Worm (Caenorhabditis elegans) whole organism, young adult: Measurements from ENCODE around the gene srh-180.

Experiments
- B0019.2 ChIP-seq: fragments of 200-800 bp; sonication (Bioruptor generic); conservative IDR thresholded peaks from 2 replicates; pipeline ENCODE4 v1.3.6; 2022; ENCODE audit warnings: missing genetic modification reagents, missing genetic modification characterization, missing compliant biosample characterization
- B0261.1 ChIP-seq: sonication (generic microtip); optimal IDR thresholded peaks from 2 replicates; lab custom pipeline; 2016; ENCODE audit warnings: mild to moderate bottlenecking, missing genetic modification characterization, moderate library complexity, missing compliant biosample characterization
- F22D6.2 ChIP-seq: sonication (generic microtip); optimal IDR thresholded peaks from 2 replicates; lab custom pipeline; 2016; ENCODE audit warnings: mild to moderate bottlenecking, missing genetic modification characterization, missing compliant biosample characterization
- F33H1.4 ChIP-seq: fragments of 200-800 bp; sonication (Bioruptor generic); IDR thresholded peaks from 2 replicates; pipeline ENCODE4 v1.3.6; 2022; ENCODE audit warnings: missing genetic modification reagents, missing genetic modification characterization, missing compliant biosample characterization
- K11D2.4 ChIP-seq: fragments of 200-800 bp; sonication (Bioruptor generic); IDR thresholded peaks from 2 replicates; pipeline ENCODE4 v1.3.6; 2022; ENCODE audit warnings: missing genetic modification reagents, missing genetic modification characterization, missing compliant biosample characterization
- T07F8.4 ChIP-seq: sonication (generic microtip); optimal IDR thresholded peaks from 2 replicates; lab custom pipeline; 2016; ENCODE audit warnings: mild to moderate bottlenecking, missing genetic modification characterization, moderate library complexity, missing compliant biosample characterization
- T26A5.8 ChIP-seq: sonication (generic microtip); optimal IDR thresholded peaks from 2 replicates; lab custom pipeline; 2016; ENCODE audit warnings: missing genetic modification characterization, missing compliant biosample characterization
- Y67H2A.10 ChIP-seq: fragments of 200-800 bp; sonication (Bioruptor generic); conservative IDR thresholded peaks from 2 replicates; pipeline ENCODE4 v1.3.6; 2022; ENCODE audit warnings: missing genetic modification reagents, missing genetic modification characterization, missing compliant biosample characterization
- Y95B8A.8 ChIP-seq: fragments of 200-800 bp; sonication (Bioruptor generic); IDR thresholded peaks from 2 replicates; pipeline ENCODE4 v1.3.6; 2022; ENCODE audit warnings: missing genetic modification reagents, missing genetic modification characterization, missing compliant biosample characterization
- ZK185.1 ChIP-seq: sonication (generic microtip); optimal IDR thresholded peaks from 2 replicates; lab custom pipeline; 2016; ENCODE audit warnings: mild to moderate bottlenecking, missing genetic modification characterization, missing compliant biosample characterization; ENCODE audit not compliant: poor library complexity, severe bottlenecking
- ama-1 ChIP-seq, 3 experiments: fragments of 150-350 bp in 1 of 3; sonication (generic microtip) in 2 of 3; optimal IDR thresholded peaks; 2 replicates each; lab custom pipeline; 2014 to 2018; ENCODE audit warnings: missing biosample characterization in 2 of 3, missing genetic modification characterization in 2 of 3, missing genetic modification reagents in 2 of 3
- aptf-2 ChIP-seq: fragments of 200-800 bp; sonication (Bioruptor generic); conservative IDR thresholded peaks from 2 replicates; pipeline ENCODE4 v1.3.6; 2022; ENCODE audit warnings: missing genetic modification reagents, missing genetic modification characterization, missing compliant biosample characterization
- attf-3 ChIP-seq: fragments of 200-800 bp; sonication (Bioruptor generic); conservative IDR thresholded peaks from 2 replicates; pipeline ENCODE4 v1.3.6; 2022; ENCODE audit warnings: missing genetic modification reagents, missing genetic modification characterization, missing compliant biosample characterization
- attf-6 ChIP-seq: fragments of 200-800 bp; sonication (Bioruptor generic); IDR thresholded peaks from 2 replicates; pipeline ENCODE4 v1.3.6; 2022; ENCODE audit warnings: missing genetic modification reagents, missing genetic modification characterization, missing compliant biosample characterization
- bed-2 ChIP-seq: fragments of 200-800 bp; sonication (Bioruptor generic); IDR thresholded peaks from 2 replicates; pipeline ENCODE4 v1.3.6; 2022; ENCODE audit warnings: missing genetic modification reagents, missing genetic modification characterization, missing compliant biosample characterization
- cebp-1 ChIP-seq, 2 experiments: fragments of 200-800 bp in 1 of 2; sonication (Bioruptor generic) in 1 of 2; sonication (generic microtip) in 1 of 2; IDR thresholded peaks in 1 of 2; optimal IDR thresholded peaks in 1 of 2; 2 replicates each; pipeline versions ENCODE4 v1.3.6 to Lab custom; 2017 to 2022; ENCODE audit warnings: missing compliant biosample characterization in 2 of 2, missing genetic modification characterization in 2 of 2, mild to moderate bottlenecking in 1 of 2, missing genetic modification reagents in 1 of 2, moderate library complexity in 1 of 2
- cebp-2 ChIP-seq: fragments of 200-800 bp; sonication (Bioruptor generic); IDR thresholded peaks from 2 replicates; pipeline ENCODE4 v1.3.6; 2022; ENCODE audit warnings: missing genetic modification characterization, missing compliant biosample characterization
- ceh-100 ChIP-seq: fragments of 200-800 bp; sonication (Bioruptor generic); IDR thresholded peaks from 2 replicates; pipeline ENCODE4 v1.3.6; 2022; ENCODE audit warnings: missing genetic modification reagents, missing genetic modification characterization, missing compliant biosample characterization
- chd-7 ChIP-seq: sonication (generic microtip); optimal IDR thresholded peaks from 2 replicates; lab custom pipeline; 2016; ENCODE audit warnings: mild to moderate bottlenecking, missing genetic modification characterization, moderate library complexity, missing compliant biosample characterization
- die-1 ChIP-seq: sonication (generic microtip); optimal IDR thresholded peaks from 2 replicates; lab custom pipeline; 2016; ENCODE audit warnings: missing genotype, mild to moderate bottlenecking, missing genetic modification characterization, missing compliant biosample characterization
- efl-1 ChIP-seq: fragments of 150-350 bp; optimal IDR thresholded peaks from 2 replicates; lab custom pipeline; 2014; ENCODE audit warnings: missing biosample characterization, missing genetic modification reagents, missing genetic modification characterization
- ekl-4 ChIP-seq: fragments of 200-800 bp; sonication (Bioruptor generic); IDR thresholded peaks from 2 replicates; pipeline ENCODE4 v1.3.6; 2022; ENCODE audit warnings: missing genetic modification reagents, missing genetic modification characterization, missing compliant biosample characterization
- hmg-1.2 ChIP-seq: fragments of 200-800 bp; sonication (Bioruptor generic); IDR thresholded peaks from 2 replicates; pipeline ENCODE4 v1.3.6; 2022; ENCODE audit warnings: missing genetic modification reagents, missing genetic modification characterization, missing compliant biosample characterization
- hmg-20 ChIP-seq: fragments of 200-800 bp; sonication (Bioruptor generic); IDR thresholded peaks from 2 replicates; pipeline ENCODE4 v1.3.6; 2022; ENCODE audit warnings: missing genetic modification reagents, missing genetic modification characterization, missing compliant biosample characterization
- hsf-1 ChIP-seq: fragments of 200-800 bp; sonication (Bioruptor generic); IDR thresholded peaks from 2 replicates; pipeline ENCODE4 v1.3.6; 2022; ENCODE audit warnings: missing genetic modification reagents, missing genetic modification characterization, missing compliant biosample characterization
- lin-35 ChIP-seq, 3 experiments: fragments of 150-350 bp in 2 of 3; sonication (generic microtip) in 1 of 3; optimal IDR thresholded peaks; 2 replicates each; lab custom pipeline; 2014 to 2018; ENCODE audit warnings: missing biosample characterization in 3 of 3, missing genetic modification characterization in 3 of 3, missing genetic modification reagents in 3 of 3
- lin-40 ChIP-seq: sonication (generic microtip); optimal IDR thresholded peaks from 2 replicates; lab custom pipeline; 2016; ENCODE audit warnings: missing genetic modification characterization, mild to moderate bottlenecking, missing compliant biosample characterization, missing genotype, missing genetic modification reagents
- nfya-1 ChIP-seq: sonication (generic microtip); optimal IDR thresholded peaks from 2 replicates; lab custom pipeline; 2017; ENCODE audit warnings: antibody characterized with exemption, missing compliant biosample characterization, missing genetic modification characterization, borderline replicate concordance; ENCODE audit not compliant: insufficient read depth
- nfyb-1 ChIP-seq: fragments of 200-800 bp; sonication (Bioruptor generic); IDR thresholded peaks from 2 replicates; pipeline ENCODE4 v1.3.6; 2022; ENCODE audit warnings: missing genetic modification reagents, missing genetic modification characterization, missing compliant biosample characterization
- rcor-1 ChIP-seq: fragments of 200-800 bp; sonication (Bioruptor generic); IDR thresholded peaks from 2 replicates; pipeline ENCODE4 v1.3.6; 2022; ENCODE audit warnings: missing genetic modification reagents, missing genetic modification characterization, missing compliant biosample characterization
- rpc-1 ChIP-seq, 2 experiments: fragments of 150-350 bp in 1 of 2; sonication (generic microtip) in 1 of 2; optimal IDR thresholded peaks; 2 replicates each; lab custom pipeline; 2014 to 2018; ENCODE audit warnings: missing biosample characterization in 1 of 2, missing genetic modification characterization in 1 of 2, missing genetic modification reagents in 1 of 2, missing genotype in 1 of 2
- snpc-1.1 ChIP-seq: sonication (generic microtip); optimal IDR thresholded peaks from 2 replicates; lab custom pipeline; 2017; ENCODE audit warnings: missing genetic modification characterization, mild to moderate bottlenecking, missing compliant biosample characterization, antibody characterized with exemption, moderate library complexity, missing genotype, missing genetic modification reagents; ENCODE audit not compliant: insufficient read depth
- xnd-1 ChIP-seq: sonication (generic microtip); optimal IDR thresholded peaks from 2 replicates; lab custom pipeline; 2016; ENCODE audit warnings: missing genotype, missing genetic modification reagents, missing genetic modification characterization, missing compliant biosample characterization
- ztf-22 ChIP-seq: fragments of 200-800 bp; sonication (Bioruptor generic); optimal IDR thresholded peaks from 2 replicates; lab custom pipeline; 2018; ENCODE audit warnings: mild to moderate bottlenecking, missing genetic modification characterization, moderate library complexity, missing compliant biosample characterization
- ztf-3 ChIP-seq: fragments of 200-800 bp; sonication (Bioruptor generic); optimal IDR thresholded peaks from 2 replicates; lab custom pipeline; 2018; ENCODE audit warnings: mild to moderate bottlenecking, missing genetic modification characterization, missing compliant biosample characterization

srh-180 gene

DNA sequence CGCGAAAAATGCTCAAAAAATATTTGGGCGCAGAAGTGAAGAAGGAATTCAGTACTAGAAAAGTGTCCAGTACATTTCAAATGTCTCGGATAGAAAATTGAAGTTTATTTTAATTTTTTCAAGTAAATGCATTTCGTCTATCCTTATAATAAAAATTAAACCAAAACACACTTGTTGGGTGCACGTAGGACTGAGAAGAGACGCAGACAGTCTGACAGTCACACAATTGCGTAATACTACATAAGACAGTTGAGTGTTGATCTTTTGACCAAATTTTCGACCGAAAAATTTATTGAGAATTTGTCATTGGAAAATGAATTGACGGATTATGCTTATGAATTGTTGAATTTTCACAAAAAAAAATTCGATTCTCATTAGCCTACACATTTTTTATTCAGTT lies 7.8 kb upstream of the srh-180 start, which contains the start of gene oac-7:
TSS of gene oac-7 (plus strand) at position 283 of the 400 bp plus-strand sequence.
- TF ChIP-seq cebp-1 (GFP tag; IDR thresholded peaks at IDR 0.05; lab: Robert Waterston, UW) (no peak), cebp-1 (tag; optimal IDR thresholded peaks at IDR 0.05; lab: Kevin White, UChicago) (peak; percentile 85), T26A5.8 (tag; lab: Kevin White, UChicago) (no peak), hmg-20 (GFP tag; lab: Robert Waterston, UW) (no peak)

DNA sequence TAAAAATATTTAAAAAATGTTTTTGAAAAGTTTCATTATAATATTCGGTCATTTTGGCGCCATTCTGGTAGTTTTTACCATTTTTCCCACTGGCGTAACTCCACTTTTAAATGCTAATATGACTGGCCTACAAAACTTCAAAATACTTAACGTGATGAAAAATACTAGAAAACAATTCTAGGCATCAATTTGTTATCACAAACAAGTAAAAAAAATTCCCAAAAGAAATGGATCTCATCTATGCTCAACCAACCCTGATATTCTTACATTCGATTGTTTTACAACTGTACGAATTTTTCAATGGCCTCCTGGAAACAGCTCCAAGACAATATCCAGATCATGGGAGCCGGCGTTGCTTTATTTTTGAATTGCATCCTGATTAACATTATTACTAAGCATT lies 2.3 kb upstream of the srh-180 start, which contains the start of gene str-214:
TSS of gene str-214 (plus strand) at position 301 of the 400 bp plus-strand sequence.
- TF ChIP-seq snpc-1.1 (tag; lab: Kevin White, UChicago) (no peak), ama-1 (optimal IDR thresholded peaks at IDR 0.05; lab: Kevin White, UChicago) (no peak), ama-1 (GFP tag; optimal IDR thresholded peaks at IDR 0.05; lab: Kevin White, UChicago) (no peak), B0019.2 (GFP tag; lab: Robert Waterston, UW) (no peak), F33H1.4 (GFP tag; lab: Robert Waterston, UW) (no peak), ekl-4 (no peak), lin-35 (GFP tag; optimal IDR thresholded peaks at IDR 0.05; lab: Kevin White, UChicago) (no peak), F22D6.2 (no peak)

DNA sequence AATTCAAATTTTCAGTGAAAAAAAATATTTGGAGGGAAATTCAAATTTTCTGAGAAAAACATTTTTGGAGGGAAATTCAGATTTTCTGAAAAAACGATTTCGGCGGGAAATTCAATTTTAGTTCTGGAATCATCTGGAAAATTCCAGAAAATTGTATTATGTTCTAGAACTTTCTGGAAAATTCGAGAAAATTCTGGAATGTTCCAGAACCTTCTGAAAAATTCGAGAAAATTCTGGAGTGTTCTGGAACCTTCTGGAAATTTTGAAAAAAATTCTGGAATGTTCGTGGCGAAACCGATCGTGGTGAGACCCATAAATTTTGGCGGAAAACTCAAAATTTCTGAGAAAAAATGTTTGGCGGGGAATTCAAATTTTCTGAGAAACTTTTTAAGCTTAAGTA lies 4.8 kb downstream of the srh-180 start:
- no peak for TF ChIP-seq efl-1
- peak; percentile 91 for TF ChIP-seq hsf-1 (GFP tag; lab: Robert Waterston, UW)
- no peak for TF ChIP-seq ztf-3 (GFP tag; lab: Kevin White, UChicago)

DNA sequence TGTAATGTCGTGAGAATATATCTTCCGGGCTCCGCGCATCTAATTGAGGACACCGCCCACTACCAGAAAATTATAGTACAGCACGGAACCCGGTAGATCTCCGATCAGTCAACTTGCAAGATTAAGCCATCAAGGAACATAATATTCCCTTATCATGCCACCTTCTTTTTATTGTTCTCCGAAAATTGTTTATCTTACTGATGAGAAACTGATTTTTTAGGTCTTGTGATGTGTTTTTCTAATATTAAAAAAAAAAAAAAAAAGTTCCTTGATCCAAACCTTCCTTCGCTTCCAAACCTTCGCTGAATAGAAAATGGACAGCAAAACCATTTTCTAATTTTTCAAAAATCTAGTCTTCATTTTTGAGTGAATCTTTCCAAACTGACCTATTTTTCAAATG lies 11.5 kb downstream of the srh-180 start, which contains the start of gene F57G8.7:
TSS of gene F57G8.7 (plus strand) at position 301 of the 400 bp plus-strand sequence.
- TF ChIP-seq chd-7: no peak
- TF ChIP-seq B0261.1 (tag; lab: Kevin White, UChicago): no peak
- TF ChIP-seq nfya-1 (tag; lab: Kevin White, UChicago): no peak
- TF ChIP-seq lin-35 (GFP tag; optimal IDR thresholded peaks at IDR 0.05; lab: Kevin White, UChicago): no peak
- TF ChIP-seq Y67H2A.10 (GFP tag; lab: Robert Waterston, UW): no peak
- TF ChIP-seq Y95B8A.8 (GFP tag; lab: Robert Waterston, UW): no peak
- no peak for TF ChIP-seq ZK185.1
- TF ChIP-seq ceh-100: no peak
- no peak for TF ChIP-seq hmg-1.2
- no peak for TF ChIP-seq cebp-2
- TF ChIP-seq nfyb-1: no peak
- no peak for TF ChIP-seq aptf-2
- TF ChIP-seq cebp-1 (GFP tag; IDR thresholded peaks at IDR 0.05; lab: Robert Waterston, UW): no peak
- no peak for TF ChIP-seq cebp-1 (tag; optimal IDR thresholded peaks at IDR 0.05; lab: Kevin White, UChicago)

DNA sequence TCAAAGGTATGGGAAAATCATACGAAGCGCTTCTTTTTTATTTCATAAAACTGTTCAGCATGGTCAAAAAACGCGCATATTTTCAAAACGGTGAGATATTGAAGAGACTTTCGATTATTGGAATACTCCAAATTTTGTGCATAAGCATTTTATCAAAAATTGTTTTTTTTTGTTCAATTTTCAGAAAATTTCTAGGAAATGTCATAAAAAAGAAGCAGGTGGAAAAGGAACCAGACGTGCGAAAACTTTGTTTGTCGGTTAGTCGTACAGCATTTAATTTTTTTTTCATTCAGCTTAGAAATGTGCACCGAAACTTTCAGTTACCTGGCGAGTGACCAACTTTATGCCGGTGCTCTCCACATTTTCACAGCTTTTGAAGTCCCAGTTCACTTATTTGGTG lies 16.1 kb downstream of the srh-180 start, which contains the start of gene srh-167:
TSS of gene srh-167 (plus strand) at position 301 of the 400 bp plus-strand sequence.
- no peak for TF ChIP-seq lin-40 (tag; lab: Kevin White, UChicago)
- TF ChIP-seq rcor-1 (GFP tag; lab: Robert Waterston, UW): no peak
- TF ChIP-seq T07F8.4 (tag; lab: Kevin White, UChicago): no peak
- TF ChIP-seq attf-6 (GFP tag; lab: Robert Waterston, UW): no peak
- TF ChIP-seq attf-3 (GFP tag; lab: Robert Waterston, UW): no peak
- no peak for TF ChIP-seq snpc-1.1 (tag; lab: Kevin White, UChicago)
- no peak for TF ChIP-seq K11D2.4 (GFP tag; lab: Robert Waterston, UW)
- TF ChIP-seq xnd-1 (tag; lab: Kevin White, UChicago): no peak
- TF ChIP-seq ztf-22 (GFP tag; lab: Kevin White, UChicago): no peak
- no peak for TF ChIP-seq rpc-1 (optimal IDR thresholded peaks at IDR 0.05; lab: Kevin White, UChicago)
- no peak for TF ChIP-seq rpc-1 (tag; optimal IDR thresholded peaks at IDR 0.05; lab: Kevin White, UChicago)
- no peak for TF ChIP-seq die-1
- TF ChIP-seq B0019.2 (GFP tag; lab: Robert Waterston, UW): no peak
- TF ChIP-seq bed-2: no peak
